Worm (Caenorhabditis elegans): ENCODE results near the gene srt-54.

DNA sequence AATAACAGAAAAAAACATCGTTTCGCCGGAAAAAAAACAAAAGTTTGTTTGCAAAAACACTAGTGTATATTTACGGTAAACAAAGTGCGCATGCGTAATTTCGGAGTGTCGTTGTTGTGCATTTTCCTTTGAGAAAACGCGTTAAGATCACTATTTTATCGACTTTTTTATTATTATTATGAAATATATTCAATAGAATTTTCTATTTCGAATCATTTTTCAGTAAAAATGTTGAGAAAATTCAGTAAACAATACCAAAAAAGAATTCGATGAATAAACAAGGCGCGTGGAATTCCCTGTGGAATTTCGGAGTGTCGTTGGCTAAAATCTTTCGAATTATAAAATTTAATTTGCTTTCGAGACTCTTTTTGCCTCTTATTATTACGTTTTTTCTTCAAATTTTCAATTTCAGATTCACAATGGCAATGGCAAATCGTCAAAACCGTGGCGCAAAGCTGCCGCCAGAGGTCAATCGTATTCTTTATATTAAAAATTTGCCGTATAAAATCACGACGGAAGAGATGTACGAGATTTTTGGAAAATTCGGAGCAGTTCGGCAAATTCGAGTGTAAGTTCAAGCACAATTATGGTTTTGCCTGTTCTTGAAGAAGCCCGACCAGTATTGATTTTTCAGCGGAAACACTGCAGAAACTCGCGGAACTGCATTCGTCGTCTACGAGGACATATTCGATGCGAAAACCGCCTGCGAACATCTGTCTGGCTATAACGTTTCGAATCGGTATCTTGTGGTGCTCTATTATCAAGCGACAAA, 18.8 kb upstream of the srt-54 start, which contains the start of the genes luc-7L3 and sftb-6:
- TF ChIP-seq unc-130 (tag; optimal IDR thresholded peaks at IDR 0.05) (no peak), alr-1 (tag; optimal IDR thresholded peaks at IDR 0.05; ENCODE audit: borderline replicate concordance) (peak; percentile 92)

Measured in whole organism, L1 larva.